Fruit fly (Drosophila melanogaster) whole organism, adult: Measurements from ENCODE around the gene CG9743.

Experiments
- CG11617 ChIP-seq: fragments of 200-800 bp; sonication (Bioruptor generic); optimal IDR thresholded peaks from 2 replicates; lab custom pipeline; 2017; ENCODE audit warnings: mild to moderate bottlenecking, missing biosample characterization, missing genetic modification reagents, missing genetic modification characterization
- CG12768 ChIP-seq: fragments of 200-800 bp; sonication (Bioruptor generic); optimal IDR thresholded peaks from 2 replicates; lab custom pipeline; 2017; ENCODE audit warnings: missing biosample characterization, missing genetic modification characterization, mild to moderate bottlenecking, moderate library complexity, missing genetic modification reagents
- CG14711 ChIP-seq: fragments of 200-800 bp; sonication (Bioruptor generic); optimal IDR thresholded peaks from 2 replicates; lab custom pipeline; 2018; ENCODE audit warnings: missing biosample characterization, mild to moderate bottlenecking, missing genetic modification characterization, moderate library complexity
- CG1620 ChIP-seq: fragments of 200-800 bp; sonication (Bioruptor generic); optimal IDR thresholded peaks from 2 replicates; lab custom pipeline; 2016; ENCODE audit warnings: missing biosample characterization, missing genetic modification characterization
- CG33017 ChIP-seq: fragments of 200-800 bp; sonication (Bioruptor generic); optimal IDR thresholded peaks from 2 replicates; lab custom pipeline; 2018; ENCODE audit warnings: missing biosample characterization, mild to moderate bottlenecking, missing genetic modification characterization, moderate library complexity
- CG5204 ChIP-seq: fragments of 200-800 bp; sonication (Bioruptor generic); optimal IDR thresholded peaks from 2 replicates; lab custom pipeline; 2016; ENCODE audit warnings: missing biosample characterization, missing genetic modification characterization
- CG7045 ChIP-seq: fragments of 200-800 bp; sonication (Bioruptor generic); optimal IDR thresholded peaks from 2 replicates; lab custom pipeline; 2017; ENCODE audit warnings: missing biosample characterization, mild to moderate bottlenecking, missing genetic modification characterization
- CG7101 ChIP-seq: fragments of 200-800 bp; sonication (Bioruptor generic); optimal IDR thresholded peaks from 2 replicates; lab custom pipeline; 2018; ENCODE audit warnings: missing biosample characterization, mild to moderate bottlenecking, missing genetic modification characterization, moderate library complexity
- Clk ChIP-seq: fragments of 200-800 bp; sonication (Bioruptor generic); optimal IDR thresholded peaks from 2 replicates; lab custom pipeline; 2017; ENCODE audit warnings: missing biosample characterization, missing genetic modification characterization
- Crg-1 ChIP-seq: fragments of 200-800 bp; sonication (Bioruptor generic); optimal IDR thresholded peaks from 2 replicates; lab custom pipeline; 2016; ENCODE audit warnings: missing biosample characterization, missing genetic modification characterization
- Hr96 ChIP-seq: fragments of 200-800 bp; sonication (Bioruptor generic); optimal IDR thresholded peaks from 2 replicates; lab custom pipeline; 2016; ENCODE audit warnings: missing biosample characterization, missing genetic modification characterization
- Mnt ChIP-seq: fragments of 200-800 bp; sonication (Bioruptor generic); optimal IDR thresholded peaks from 2 replicates; lab custom pipeline; 2016; ENCODE audit warnings: missing biosample characterization, mild to moderate bottlenecking, missing genetic modification characterization
- bab1 ChIP-seq: fragments of 200-800 bp; sonication (Bioruptor generic); optimal IDR thresholded peaks from 3 replicates; lab custom pipeline; 2019; ENCODE audit warnings: missing biosample characterization, mild to moderate bottlenecking, missing genetic modification characterization, moderate library complexity
- cic ChIP-seq: fragments of 200-800 bp; sonication (Bioruptor generic); optimal IDR thresholded peaks from 2 replicates; lab custom pipeline; 2017; ENCODE audit warnings: missing biosample characterization, mild to moderate bottlenecking, missing genetic modification characterization, moderate library complexity
- cnc ChIP-seq, 2 experiments: fragments of >200 bp; optimal IDR thresholded peaks; 2 replicates each; lab custom pipeline; 2017
- kay ChIP-seq: fragments of 200-800 bp; sonication (Bioruptor generic); peaks from one replicate; lab custom pipeline; 2016; ENCODE audit warnings: missing biosample characterization, missing genetic modification characterization, borderline replicate concordance
- ovo ChIP-seq: fragments of 200-800 bp; sonication (Bioruptor generic); optimal IDR thresholded peaks from 2 replicates; lab custom pipeline; 2016; ENCODE audit warnings: missing biosample characterization, missing genetic modification characterization
- pad ChIP-seq: fragments of 200-800 bp; sonication (Bioruptor generic); optimal IDR thresholded peaks from 3 replicates; lab custom pipeline; 2017; ENCODE audit warnings: missing biosample characterization, missing genetic modification characterization, mild to moderate bottlenecking, moderate library complexity, missing genetic modification reagents
- tj ChIP-seq: fragments of 200-800 bp; sonication (Bioruptor generic); optimal IDR thresholded peaks from 3 replicates; lab custom pipeline; 2017; ENCODE audit warnings: missing biosample characterization, mild to moderate bottlenecking, missing genetic modification characterization, moderate library complexity
- toe ChIP-seq: fragments of 200-800 bp; sonication (Bioruptor generic); optimal IDR thresholded peaks from 2 replicates; lab custom pipeline; 2016; ENCODE audit warnings: missing biosample characterization, missing genetic modification characterization

Gene CG9743

DNA sequence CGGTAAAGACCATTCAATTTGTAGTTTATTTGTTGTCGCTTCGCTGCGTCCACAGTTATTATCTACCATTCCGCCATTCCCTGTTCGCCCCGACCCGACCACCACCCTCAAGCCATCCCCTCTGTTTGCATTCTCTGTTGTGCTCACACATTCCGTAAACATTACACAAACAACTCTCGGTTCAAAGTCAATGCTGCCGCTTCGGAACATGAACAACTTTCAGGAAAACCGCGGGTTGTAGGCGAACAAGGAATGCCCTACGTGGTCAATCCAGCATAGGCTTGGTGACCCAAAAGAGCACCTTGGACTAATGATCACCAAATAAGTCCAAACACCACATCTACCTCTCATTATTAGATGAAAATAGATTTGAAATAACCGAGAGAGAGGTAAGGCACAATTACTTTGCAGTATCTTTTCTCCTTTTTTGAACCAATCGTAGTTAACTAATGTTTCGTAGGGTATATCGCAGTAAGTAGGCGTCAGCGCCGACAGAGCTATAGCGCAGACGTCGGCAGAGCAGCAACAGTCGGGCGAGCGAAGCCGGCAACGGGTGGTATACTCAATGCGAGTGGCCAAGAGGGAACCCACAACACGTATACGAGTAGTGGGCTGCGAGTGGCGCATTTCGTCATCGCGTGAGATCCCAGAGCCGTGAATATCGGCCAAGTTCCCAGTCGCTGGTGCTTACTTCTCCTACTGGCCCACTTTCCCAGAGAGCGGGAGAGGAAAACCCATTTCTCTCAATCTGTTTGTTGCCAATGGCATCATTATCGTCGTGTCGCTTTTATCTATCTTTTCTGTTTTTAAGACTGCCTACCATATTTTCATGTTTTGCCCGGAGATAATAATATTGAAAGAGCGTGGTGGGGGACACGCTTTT lies 547 bp upstream of the CG9743 start:
- TF ChIP-seq CG33017 (tag; lab: Kevin White, UChicago) (peak; percentile 82), CG5204 (GFP tag; lab: Kevin White, UChicago) (peak; percentile 87), tj (peak; percentile 57), cic (peak; percentile 69), toe (GFP tag; lab: Kevin White, UChicago) (peak; percentile 91), pad (peak; percentile 66), CG12768 (GFP tag; lab: Kevin White, UChicago) (peak; percentile 89), Crg-1 (GFP tag; lab: Kevin White, UChicago) (peak; percentile 58), CG11617 (GFP tag; lab: Kevin White, UChicago) (peak; percentile 91), cnc (optimal IDR thresholded peaks at IDR 0.05; lab: Kevin White, UChicago) (no peak), CG14711 (peak; percentile 81), CG1620 (peak; percentile 50), bab1 (GFP tag; lab: Kevin White, UChicago) (peak; percentile 76), CG7101 (tag; lab: Kevin White, UChicago) (peak; percentile 85), kay (GFP tag; lab: Kevin White, UChicago) (peak; percentile 45), CG7045 (GFP tag; lab: Kevin White, UChicago) (peak; percentile 90), Hr96 (GFP tag; lab: Kevin White, UChicago) (peak; percentile 94), ovo (peak; percentile 34), Clk (GFP tag; lab: Kevin White, UChicago) (peak; percentile 84), Mnt (GFP tag; lab: Kevin White, UChicago) (peak; percentile 71)

DNA sequence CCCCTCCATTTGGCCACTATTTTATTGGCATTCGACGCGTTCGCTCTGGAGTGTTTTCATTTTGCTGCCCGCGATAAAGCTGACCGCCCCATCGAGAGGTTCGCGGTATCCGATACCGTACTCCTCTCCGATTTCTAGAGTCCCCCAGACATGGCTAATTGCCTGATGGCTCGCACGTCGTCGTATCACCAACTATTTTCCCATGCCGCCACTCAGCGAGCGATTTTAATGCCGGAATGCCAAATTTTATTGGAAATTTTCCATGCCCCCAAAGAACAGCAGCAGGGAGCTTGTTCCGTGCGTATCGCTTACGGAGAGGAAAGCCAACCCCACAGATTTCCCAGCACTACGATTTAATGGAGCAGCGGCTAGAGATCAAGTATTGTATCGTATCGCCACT lies 1.7 kb downstream of the CG9743 start:
- TF ChIP-seq kay (GFP tag; lab: Kevin White, UChicago) = no peak
- peak; percentile 29 for TF ChIP-seq Mnt (GFP tag; lab: Kevin White, UChicago)
- peak; percentile 4 for TF ChIP-seq tj
- TF ChIP-seq CG12768 (GFP tag; lab: Kevin White, UChicago) = peak; percentile 4
- TF ChIP-seq cic = peak; percentile 39
- TF ChIP-seq bab1 (GFP tag; lab: Kevin White, UChicago) = no peak
- no peak for TF ChIP-seq CG1620
- no peak for TF ChIP-seq Clk (GFP tag; lab: Kevin White, UChicago)
- no peak for TF ChIP-seq Crg-1 (GFP tag; lab: Kevin White, UChicago)

DNA sequence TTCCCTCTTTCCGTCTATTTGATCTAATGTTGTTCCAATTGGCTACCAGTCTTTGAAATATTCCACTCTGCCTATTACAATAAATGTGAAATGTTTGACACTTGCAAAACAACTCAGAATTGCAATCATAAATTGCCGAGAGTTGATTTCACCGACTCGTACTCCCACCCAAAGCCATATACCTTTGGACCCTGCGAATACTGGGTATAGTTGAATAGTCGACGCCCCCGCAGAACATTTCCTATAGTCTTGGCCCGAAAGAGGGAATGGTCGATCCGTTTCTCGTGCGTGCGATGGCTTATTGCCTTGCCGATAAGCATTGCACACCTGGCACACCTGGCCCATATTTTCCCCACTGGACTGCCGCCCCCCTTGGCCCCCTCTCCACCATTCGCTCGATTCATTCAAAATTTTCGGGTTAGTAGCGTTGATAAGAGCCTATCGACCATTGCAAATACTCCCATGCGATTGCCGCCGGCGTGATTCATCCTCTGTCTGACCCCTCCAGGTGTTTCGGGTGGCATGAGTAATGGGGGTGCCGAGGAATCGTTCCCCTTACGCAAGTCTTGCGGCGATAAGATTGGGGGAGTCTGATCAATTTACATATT lies 2.6 kb downstream of the CG9743 start:
- no peak for TF ChIP-seq tj
- TF ChIP-seq cic = peak; percentile 12
- TF ChIP-seq Clk (GFP tag; lab: Kevin White, UChicago) = no peak
- TF ChIP-seq bab1 (GFP tag; lab: Kevin White, UChicago) = no peak
- no peak for TF ChIP-seq CG7101 (tag; lab: Kevin White, UChicago)
- peak; percentile 61 for TF ChIP-seq kay (GFP tag; lab: Kevin White, UChicago)

DNA sequence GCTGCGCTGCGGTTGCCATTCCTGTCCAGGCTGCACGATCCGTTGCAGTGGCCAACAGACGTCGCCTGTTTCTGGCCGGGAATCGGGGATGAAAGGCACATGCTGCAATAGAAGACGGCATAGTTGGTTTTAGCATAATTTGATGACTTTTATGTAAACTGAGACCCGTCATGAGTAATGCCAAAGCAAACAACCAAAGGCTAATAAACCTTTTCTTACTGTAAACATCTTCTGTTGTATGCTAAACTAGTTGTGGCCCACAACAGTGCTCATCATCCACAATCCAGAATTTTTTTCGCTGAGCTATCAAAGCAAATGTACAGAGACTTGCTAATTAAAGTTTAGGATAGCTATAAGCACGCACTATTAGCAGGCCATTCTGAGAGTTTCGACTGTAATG lies 4.0 kb downstream of the CG9743 start:
- TF ChIP-seq cic (no peak), ovo (no peak), tj (no peak), toe (GFP tag; lab: Kevin White, UChicago) (no peak), Clk (GFP tag; lab: Kevin White, UChicago) (no peak), CG11617 (GFP tag; lab: Kevin White, UChicago) (no peak), pad (no peak), kay (GFP tag; lab: Kevin White, UChicago) (no peak)

DNA sequence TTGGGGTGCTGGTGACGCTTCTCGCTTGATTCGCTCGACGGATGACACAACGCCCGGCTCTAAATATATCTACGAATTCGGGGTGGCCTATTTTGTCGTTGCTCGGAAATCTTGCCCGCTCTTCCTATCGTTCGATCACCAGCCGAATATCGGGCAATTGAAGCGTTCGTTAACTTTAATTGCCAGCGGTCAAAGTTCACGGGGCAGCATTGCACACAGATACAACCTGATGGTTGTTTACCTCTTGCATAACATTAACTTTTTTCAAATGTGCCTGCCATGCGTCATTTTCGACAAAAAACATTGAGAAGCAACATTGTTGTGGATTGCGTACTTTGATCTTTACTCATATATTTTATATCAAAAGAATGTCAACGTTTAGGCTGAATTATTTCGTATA lies 5.0 kb downstream of the CG9743 start:
- TF ChIP-seq toe (GFP tag; lab: Kevin White, UChicago) (no peak), pad (no peak), CG33017 (tag; lab: Kevin White, UChicago) (no peak), ovo (no peak), Crg-1 (GFP tag; lab: Kevin White, UChicago) (no peak), CG11617 (GFP tag; lab: Kevin White, UChicago) (no peak), bab1 (GFP tag; lab: Kevin White, UChicago) (no peak), CG1620 (no peak), tj (no peak), CG5204 (GFP tag; lab: Kevin White, UChicago) (no peak), Clk (GFP tag; lab: Kevin White, UChicago) (no peak), Mnt (GFP tag; lab: Kevin White, UChicago) (no peak), kay (GFP tag; lab: Kevin White, UChicago) (no peak), cic (no peak)

DNA sequence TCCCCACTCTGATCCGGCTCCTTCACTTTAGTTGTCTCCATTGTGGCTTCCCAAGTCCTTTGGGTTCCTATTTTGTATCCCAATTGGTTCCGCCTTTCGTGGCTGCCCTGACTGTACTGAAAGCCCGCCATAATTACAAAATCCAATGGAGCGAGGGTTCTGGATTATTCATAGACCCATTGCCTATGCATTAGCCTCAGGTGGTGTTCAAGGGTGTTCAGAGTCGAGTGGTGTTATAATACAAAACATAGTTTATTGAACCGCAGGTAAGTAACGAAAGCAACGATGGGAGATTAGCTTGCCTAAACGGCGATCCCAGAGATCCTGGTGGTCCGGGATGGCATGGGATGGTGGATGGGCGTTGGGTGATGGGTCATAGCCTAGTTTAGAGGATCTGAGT lies 6.7 kb downstream of the CG9743 start, which contains the start of gene CG15531:
Gene CG15531, minus strand, starts transcription at position 101 of the 400 bp plus-strand sequence.
- TF ChIP-seq Hr96 (GFP tag; lab: Kevin White, UChicago) (no peak), cic (no peak), cnc (optimal IDR thresholded peaks at IDR 0.05; lab: Kevin White, UChicago) (no peak), ovo (no peak), bab1 (GFP tag; lab: Kevin White, UChicago) (no peak), kay (GFP tag; lab: Kevin White, UChicago) (no peak), Mnt (GFP tag; lab: Kevin White, UChicago) (no peak), CG7101 (tag; lab: Kevin White, UChicago) (no peak), tj (no peak), CG11617 (GFP tag; lab: Kevin White, UChicago) (no peak), CG33017 (tag; lab: Kevin White, UChicago) (no peak), CG12768 (GFP tag; lab: Kevin White, UChicago) (no peak), CG7045 (GFP tag; lab: Kevin White, UChicago) (no peak), toe (GFP tag; lab: Kevin White, UChicago) (no peak), Crg-1 (GFP tag; lab: Kevin White, UChicago) (no peak), CG5204 (GFP tag; lab: Kevin White, UChicago) (no peak), pad (no peak)
